Worm (Caenorhabditis elegans) whole organism, midembryonic: Measurements from ENCODE around the gene let-754.

ENCODE experiments used
- T22C8.4 ChIP-seq: fragments of 200-800 bp; sonication (Bioruptor generic); IDR thresholded peaks from 2 replicates; pipeline ENCODE4 v1.3.6; 2022; ENCODE audit warnings: missing genetic modification characterization, missing compliant biosample characterization
- cog-1 ChIP-seq: sonication (generic microtip); optimal IDR thresholded peaks from 2 replicates; lab custom pipeline; 2016; ENCODE audit warnings: missing genetic modification characterization, missing compliant biosample characterization
- flt-1 ChIP-seq: fragments of 200-800 bp; sonication (Bioruptor generic); IDR thresholded peaks from 2 replicates; pipeline ENCODE4 v1.3.6; 2022; ENCODE audit warnings: missing genetic modification characterization, missing compliant biosample characterization
- klf-2 ChIP-seq: fragments of 200-800 bp; sonication (Bioruptor generic); conservative IDR thresholded peaks from 2 replicates; pipeline ENCODE4 v1.3.6; 2022; ENCODE audit warnings: missing genetic modification reagents, missing genetic modification characterization, missing compliant biosample characterization
- med-1 ChIP-seq: sonication (generic microtip); optimal IDR thresholded peaks from 2 replicates; lab custom pipeline; 2017; ENCODE audit warnings: missing genetic modification characterization, mild to moderate bottlenecking, missing compliant biosample characterization, antibody characterized with exemption, missing genetic modification reagents; ENCODE audit not compliant: insufficient read depth
- ref-1 ChIP-seq: fragments of 200-800 bp; sonication (Bioruptor generic); conservative IDR thresholded peaks from 2 replicates; pipeline ENCODE4 v1.3.6; 2022; ENCODE audit warnings: missing genetic modification reagents, missing genetic modification characterization, missing compliant biosample characterization
- tab-1 ChIP-seq: fragments of 200-800 bp; sonication (Bioruptor generic); IDR thresholded peaks from 2 replicates; pipeline ENCODE4 v1.3.6; 2022; ENCODE audit warnings: missing genetic modification characterization, missing compliant biosample characterization
- ztf-23 ChIP-seq: fragments of 200-800 bp; sonication (Bioruptor generic); IDR thresholded peaks from 2 replicates; pipeline ENCODE4 v1.3.6; 2022; ENCODE audit warnings: missing genetic modification reagents, missing genetic modification characterization, missing compliant biosample characterization
- ztf-29 ChIP-seq: fragments of 200-800 bp; sonication (Bioruptor generic); IDR thresholded peaks from 2 replicates; pipeline ENCODE4 v1.3.6; 2022; ENCODE audit warnings: missing genetic modification reagents, missing genetic modification characterization, missing compliant biosample characterization

let-754 gene

ce11 chrIII:7940819-7941218, 12.3 kb downstream of the let-754 start, which contains the start of gene C29E4.12:
C29E4.12 (plus strand) TSS chrIII:7941151.
- no peak for TF ChIP-seq T22C8.4
- TF ChIP-seq flt-1 (GFP tag; lab: Robert Waterston, UW): no peak
- TF ChIP-seq ztf-23: no peak
- no peak for TF ChIP-seq klf-2 (GFP tag; lab: Robert Waterston, UW)
- TF ChIP-seq cog-1 (tag; lab: Kevin White, UChicago): no peak
- no peak for TF ChIP-seq ztf-29 (GFP tag; lab: Robert Waterston, UW)
- no peak for TF ChIP-seq tab-1 (GFP tag; lab: Robert Waterston, UW)
- no peak for TF ChIP-seq med-1 (GFP tag; lab: Kevin White, UChicago)
- TF ChIP-seq ref-1: no peak

- TF ChIP-seq tab-1 (GFP tag; lab: Robert Waterston, UW) (no peak), flt-1 (GFP tag; lab: Robert Waterston, UW) (no peak), klf-2 (GFP tag; lab: Robert Waterston, UW) (no peak), ref-1 (no peak), cog-1 (tag; lab: Kevin White, UChicago) (no peak), med-1 (GFP tag; lab: Kevin White, UChicago) (no peak), ztf-29 (GFP tag; lab: Robert Waterston, UW) (no peak), T22C8.4 (no peak), ztf-23 (no peak)
Observed at ce11 chrIII:7937548-7937947, 15.6 kb downstream of the let-754 start, which contains the start of gene C29E4.10. C29E4.10 (plus strand) TSS chrIII:7937848.

- TF ChIP-seq tab-1 (GFP tag; lab: Robert Waterston, UW) (no peak), ztf-23 (no peak), ztf-29 (GFP tag; lab: Robert Waterston, UW) (no peak), flt-1 (GFP tag; lab: Robert Waterston, UW) (no peak), klf-2 (GFP tag; lab: Robert Waterston, UW) (no peak), T22C8.4 (no peak), cog-1 (tag; lab: Kevin White, UChicago) (no peak), ref-1 (no peak), med-1 (GFP tag; lab: Kevin White, UChicago) (no peak)
Observed at ce11 chrIII:7933235-7933634, 19.9 kb downstream of the let-754 start, which contains the start of gene ran-2. ran-2 (plus strand) TSS chrIII:7933535.

- TF ChIP-seq flt-1 (GFP tag; lab: Robert Waterston, UW): no peak
- no peak for TF ChIP-seq ztf-23
- TF ChIP-seq ztf-29 (GFP tag; lab: Robert Waterston, UW): no peak
- no peak for TF ChIP-seq ref-1
- no peak for TF ChIP-seq med-1 (GFP tag; lab: Kevin White, UChicago)
- no peak for TF ChIP-seq T22C8.4
- TF ChIP-seq cog-1 (tag; lab: Kevin White, UChicago): no peak
- TF ChIP-seq klf-2 (GFP tag; lab: Robert Waterston, UW): no peak
Observed at ce11 chrIII:7928549-7929129, 24.5 kb downstream of the let-754 start, which contains the start of the genes C29E4.13 and npp-15. C29E4.13 (minus strand) TSS chrIII:7928717. npp-15 (plus strand) TSS chrIII:7929043.

ce11 chrIII:7925968-7926367, 27.1 kb downstream of the let-754 start:
- TF ChIP-seq ztf-23 (no peak), ref-1 (no peak), tab-1 (GFP tag; lab: Robert Waterston, UW) (no peak), ztf-29 (GFP tag; lab: Robert Waterston, UW) (no peak), klf-2 (GFP tag; lab: Robert Waterston, UW) (no peak), flt-1 (GFP tag; lab: Robert Waterston, UW) (no peak), med-1 (GFP tag; lab: Kevin White, UChicago) (no peak), cog-1 (tag; lab: Kevin White, UChicago) (no peak), T22C8.4 (no peak)

ce11 chrIII:7924821-7925220, 28.3 kb downstream of the let-754 start, which contains the start of gene tag-250:
tag-250 (minus strand) TSS chrIII:7924921.
- TF ChIP-seq klf-2 (GFP tag; lab: Robert Waterston, UW): no peak
- TF ChIP-seq T22C8.4: no peak
- no peak for TF ChIP-seq tab-1 (GFP tag; lab: Robert Waterston, UW)
- no peak for TF ChIP-seq ztf-23
- no peak for TF ChIP-seq ztf-29 (GFP tag; lab: Robert Waterston, UW)
- no peak for TF ChIP-seq ref-1
- no peak for TF ChIP-seq cog-1 (tag; lab: Kevin White, UChicago)
- TF ChIP-seq med-1 (GFP tag; lab: Kevin White, UChicago): no peak
- no peak for TF ChIP-seq flt-1 (GFP tag; lab: Robert Waterston, UW)

ce11 chrIII:7922207-7922606, 30.9 kb downstream of the let-754 start, which contains the start of gene C29E4.17:
C29E4.17 (plus strand) TSS chrIII:7922507.
- TF ChIP-seq cog-1 (tag; lab: Kevin White, UChicago) (no peak), klf-2 (GFP tag; lab: Robert Waterston, UW) (no peak), ztf-23 (no peak), T22C8.4 (no peak), flt-1 (GFP tag; lab: Robert Waterston, UW) (no peak), tab-1 (GFP tag; lab: Robert Waterston, UW) (no peak), med-1 (GFP tag; lab: Kevin White, UChicago) (no peak), ref-1 (no peak), ztf-29 (GFP tag; lab: Robert Waterston, UW) (no peak)

ce11 chrIII:7919823-7920222, 33.3 kb downstream of the let-754 start, which contains the start of gene C29E4.14:
C29E4.14 (plus strand) TSS chrIII:7920123.
- TF ChIP-seq ref-1: no peak
- no peak for TF ChIP-seq flt-1 (GFP tag; lab: Robert Waterston, UW)

ce11 chrIII:7917667-7918066, 35.4 kb downstream of the let-754 start, which contains the start of gene gly-3:
gly-3 (minus strand) TSS chrIII:7917767.
- TF ChIP-seq tab-1 (GFP tag; lab: Robert Waterston, UW) (no peak), T22C8.4 (no peak)

- TF ChIP-seq T22C8.4 (no peak), ztf-29 (GFP tag; lab: Robert Waterston, UW) (no peak), ref-1 (no peak), med-1 (GFP tag; lab: Kevin White, UChicago) (no peak), cog-1 (tag; lab: Kevin White, UChicago) (no peak), tab-1 (GFP tag; lab: Robert Waterston, UW) (no peak), klf-2 (GFP tag; lab: Robert Waterston, UW) (no peak), flt-1 (GFP tag; lab: Robert Waterston, UW) (no peak)
Observed at ce11 chrIII:7913488-7913887, 39.6 kb downstream of the let-754 start, which contains the start of gene ZK688.12. ZK688.12 (minus strand) TSS chrIII:7913588.
